Worm (Caenorhabditis elegans): ENCODE results near the gene tcc-1.

DNA sequence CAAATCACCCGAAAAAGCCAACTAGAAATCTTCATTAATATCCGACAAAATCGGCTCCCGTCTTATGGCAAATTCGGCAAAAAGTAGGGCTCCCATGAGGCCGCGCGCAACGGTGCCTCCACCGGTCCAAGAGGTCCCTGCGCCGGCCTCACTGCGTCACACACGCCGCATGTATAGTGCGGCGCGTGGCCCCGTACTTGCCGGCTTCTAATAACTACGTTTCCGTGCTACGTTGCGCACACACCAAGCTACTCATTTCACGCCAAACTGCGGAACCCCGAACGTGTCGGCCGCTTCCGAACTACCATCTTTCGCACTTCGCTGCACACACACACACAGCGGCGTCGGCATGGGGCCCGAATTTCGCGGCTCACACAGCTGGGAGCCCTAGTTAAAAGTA lies 36.1 kb downstream of the tcc-1 start:
- TF ChIP-seq egl-27 (tag; optimal IDR thresholded peaks at IDR 0.05) (no peak), nhr-12 (tag; optimal IDR thresholded peaks at IDR 0.05) (no peak), nhr-77 (tag; optimal IDR thresholded peaks at IDR 0.05) (no peak), elt-2 (tag; optimal IDR thresholded peaks at IDR 0.05) (no peak), unc-62 (GFP tag; optimal IDR thresholded peaks at IDR 0.05) (no peak)

All from whole organism, L1 larva.